Fruit fly (Drosophila melanogaster): ENCODE data around the gene CG9886.

The CG9886 gene

dm6 chr2L:2470585-2470984 lies 50.0 kb downstream of the CG9886 start (continued):
- TF ChIP-seq Gug (GFP tag; IDR thresholded peaks at IDR 0.05) (no peak), Sox14 (GFP tag; optimal IDR thresholded peaks at IDR 0.05) (no peak), CG11902 (GFP tag; optimal IDR thresholded peaks at IDR 0.05) (no peak), Eip78C (GFP tag) (peak; percentile 62), CG11294 (GFP tag; IDR thresholded peaks at IDR 0.05) (no peak), CG6276 (GFP tag; optimal IDR thresholded peaks at IDR 0.05) (no peak), CG6808 (GFP tag; optimal IDR thresholded peaks at IDR 0.05) (peak; percentile 30), CG6854 (GFP tag; optimal IDR thresholded peaks at IDR 0.05) (no peak), CG8632 (GFP tag; optimal IDR thresholded peaks at IDR 0.05) (no peak), CG32006 (GFP tag; optimal IDR thresholded peaks at IDR 0.05) (no peak), Ets96B (tag; optimal IDR thresholded peaks at IDR 0.05) (no peak), CG4318 (GFP tag; optimal IDR thresholded peaks at IDR 0.05) (no peak), spab (GFP tag; optimal IDR thresholded peaks at IDR 0.05) (no peak), pdm3 (GFP tag; optimal IDR thresholded peaks at IDR 0.05) (no peak), CG31627 (GFP tag; optimal IDR thresholded peaks at IDR 0.05) (peak; percentile 9), dsx (GFP tag; optimal IDR thresholded peaks at IDR 0.05; ENCODE audit: poor library complexity, severe bottlenecking) (no peak), lz (GFP tag; optimal IDR thresholded peaks at IDR 0.05) (peak; percentile 18), CG6163 (GFP tag; IDR thresholded peaks at IDR 0.05) (no peak), esn (GFP tag; optimal IDR thresholded peaks at IDR 0.05) (no peak), salr (GFP tag; optimal IDR thresholded peaks at IDR 0.05) (no peak), CG15336 (GFP tag; IDR thresholded peaks at IDR 0.05) (no peak), Sox15 (GFP tag; optimal IDR thresholded peaks at IDR 0.05) (no peak), Ets21C (GFP tag; optimal IDR thresholded peaks at IDR 0.05) (no peak)

dm6 chr2L:2472740-2473139 lies 52.1 kb downstream of the CG9886 start:
- TF ChIP-seq lz (GFP tag; optimal IDR thresholded peaks at IDR 0.05) (no peak), Eip75B (GFP tag; optimal IDR thresholded peaks at IDR 0.05) (no peak), net (GFP tag; optimal IDR thresholded peaks at IDR 0.05) (no peak), fkh (GFP tag; optimal IDR thresholded peaks at IDR 0.05) (peak; percentile 47)

- TF ChIP-seq CG3919 (GFP tag; optimal IDR thresholded peaks at IDR 0.05): no peak
Observed at dm6 chr2L:2473842-2474386, 53.3 kb downstream of the CG9886 start.

Measured in whole organism, prepupa.